Worm (Caenorhabditis elegans) whole organism, L1 larva: Measurements from ENCODE around the gene cls-1.

Source experiments
- ama-1 ChIP-seq: fragments of 150-350 bp; optimal IDR thresholded peaks from 2 replicates; lab custom pipeline; 2014
- elt-3 ChIP-seq, 6 experiments: fragments of 150-350 bp in 1 of 6; sonication (generic microtip); optimal IDR thresholded peaks; 2 replicates each; lab custom pipeline; 2017 to 2018; ENCODE audit warnings: missing biosample characterization in 6 of 6, missing genetic modification characterization in 6 of 6, inconsistent platforms in 1 of 6
- hlh-17 ChIP-seq: fragments of 200-800 bp; sonication (Bioruptor generic); optimal IDR thresholded peaks from 2 replicates; lab custom pipeline; 2018; ENCODE audit warnings: missing genetic modification characterization, mild to moderate bottlenecking, missing compliant biosample characterization, moderate library complexity, borderline replicate concordance
- lin-13 ChIP-seq: fragments of 150-350 bp; optimal IDR thresholded peaks from 2 replicates; lab custom pipeline; 2014; ENCODE audit warnings: missing biosample characterization, missing genetic modification reagents, missing genetic modification characterization
- lin-35 ChIP-seq, 2 experiments: fragments of 150-350 bp; optimal IDR thresholded peaks; 2 replicates each; lab custom pipeline; 2014; ENCODE audit warnings: missing biosample characterization in 2 of 2, missing genetic modification characterization in 2 of 2, missing genetic modification reagents in 2 of 2
- nhr-11 ChIP-seq: fragments of 150-350 bp; optimal IDR thresholded peaks from 2 replicates; lab custom pipeline; 2014; ENCODE audit warnings: missing biosample characterization, missing genetic modification characterization
- ztf-11 ChIP-seq, 2 experiments: sonication (generic microtip); optimal IDR thresholded peaks; 2 replicates each; lab custom pipeline; 2016 to 2017; ENCODE audit warnings: missing genetic modification characterization in 2 of 2, missing biosample characterization in 1 of 2, missing compliant biosample characterization in 1 of 2
- ztf-4 ChIP-seq: fragments of 150-350 bp; optimal IDR thresholded peaks from 2 replicates; lab custom pipeline; 2014; ENCODE audit warnings: missing biosample characterization, missing genetic modification characterization

- TF ChIP-seq ama-1 (lab: Kevin White, UChicago) (no peak), ztf-4 (tag; lab: Kevin White, UChicago) (no peak), lin-13 (no peak), nhr-11 (tag; lab: Kevin White, UChicago) (no peak), elt-3 (tag; optimal IDR thresholded peaks at IDR 0.05; lab: Kevin White, UChicago) (no peak), ztf-11 (tag; optimal IDR thresholded peaks at IDR 0.05; lab: Kevin White, UChicago) (no peak), hlh-17 (no peak), lin-35 (GFP tag; optimal IDR thresholded peaks at IDR 0.05; lab: Kevin White, UChicago) (no peak)
Measured at ce11 chrIII:7552859-7553258, 44.9 kb downstream of the cls-1 start.
